Worm (Caenorhabditis elegans) whole organism, late embryonic: Measurements from ENCODE around the gene C10B5.3.

Experiments used
- Y22D7AL.16 ChIP-seq: sonication (generic microtip); optimal IDR thresholded peaks from 2 replicates; lab custom pipeline; 2016; ENCODE audit warnings: missing genetic modification characterization, missing compliant biosample characterization
- lin-11 ChIP-seq: fragments of 200-800 bp; sonication (Bioruptor generic); optimal IDR thresholded peaks from 2 replicates; lab custom pipeline; 2018; ENCODE audit warnings: mild to moderate bottlenecking, missing genetic modification characterization, missing compliant biosample characterization

ce11 chrV:8569841-8570361 is 18.1 kb downstream of the C10B5.3 start, which contains the start of the genes F25G6.9 and symk-1:
- TF ChIP-seq lin-11 (tag; lab: Kevin White, UChicago) (no peak), Y22D7AL.16 (no peak)
